Fruit fly (Drosophila melanogaster): ENCODE measurements around the gene Hacd1.

Gene Hacd1

DNA sequence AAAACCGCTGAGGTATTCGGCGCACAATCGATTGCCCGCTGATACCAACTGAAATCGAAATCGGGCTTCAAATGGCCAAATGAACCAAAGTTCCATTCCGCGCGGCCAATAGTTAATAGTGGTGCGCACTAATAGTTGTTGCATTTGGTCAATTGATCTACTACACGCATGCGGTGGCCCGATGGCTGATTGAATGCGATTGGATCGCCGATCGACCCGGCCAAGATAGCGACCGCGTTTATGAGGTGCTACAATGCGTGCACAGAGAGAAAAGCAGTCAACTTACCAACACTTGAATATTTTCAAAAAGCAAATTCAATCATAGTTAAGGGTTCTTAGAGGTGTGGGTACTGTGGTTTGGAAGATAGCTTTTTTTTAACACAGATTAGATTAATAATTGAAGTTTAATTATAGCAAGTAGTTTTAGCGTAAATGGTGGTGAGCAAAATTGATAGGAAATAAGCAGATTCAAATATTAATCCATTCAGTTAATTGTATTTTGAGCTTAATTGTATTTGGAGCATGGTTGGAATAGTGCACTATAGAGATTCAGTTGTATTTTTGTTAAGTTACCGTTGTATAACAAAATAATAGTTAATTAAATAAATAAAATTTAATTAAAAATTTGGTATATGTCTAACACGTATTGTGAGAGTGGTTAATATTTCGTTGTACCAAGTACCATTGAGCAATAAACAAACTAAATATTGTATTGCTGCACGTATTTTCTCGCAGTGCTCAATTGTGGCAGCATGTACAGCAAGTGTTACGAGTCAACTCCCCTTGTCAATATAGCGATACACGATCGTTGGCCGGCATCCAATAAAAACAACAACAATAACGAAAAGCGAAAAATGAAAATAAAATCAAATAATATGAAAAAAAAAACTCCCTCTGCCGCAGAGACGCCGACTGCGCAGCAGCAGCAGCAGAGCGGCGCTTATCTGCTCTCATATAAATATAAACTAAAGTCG is 24.7 kb upstream of the Hacd1 start (continued):
- no peak for TF ChIP-seq fkh (GFP tag; optimal IDR thresholded peaks at IDR 0.05)
- TF ChIP-seq eg (GFP tag; IDR thresholded peaks at IDR 0.05): peak; percentile 91
- peak; percentile 46 for TF ChIP-seq CG1621 (tag; optimal IDR thresholded peaks at IDR 0.05)
- peak; percentile 80 for TF ChIP-seq CG8632 (GFP tag; optimal IDR thresholded peaks at IDR 0.05)
- TF ChIP-seq Hr39 (GFP tag; optimal IDR thresholded peaks at IDR 0.05): peak; percentile 81
- peak; percentile 40 for TF ChIP-seq cyc (GFP tag; optimal IDR thresholded peaks at IDR 0.05)
- peak; percentile 64 for TF ChIP-seq Met (GFP tag; optimal IDR thresholded peaks at IDR 0.05)
- peak; percentile 71 for TF ChIP-seq fd59A (GFP tag; optimal IDR thresholded peaks at IDR 0.05)
- TF ChIP-seq CG32006 (GFP tag; optimal IDR thresholded peaks at IDR 0.05): peak; percentile 92
- TF ChIP-seq OdsH (GFP tag; optimal IDR thresholded peaks at IDR 0.05): peak; percentile 72
- peak; percentile 68 for TF ChIP-seq Sox14 (GFP tag; optimal IDR thresholded peaks at IDR 0.05)
- TF ChIP-seq CG8119 (GFP tag; IDR thresholded peaks at IDR 0.05): peak; percentile 69; the same call in 2 of the 3 replicates
- TF ChIP-seq CG3919 (GFP tag; optimal IDR thresholded peaks at IDR 0.05): peak; percentile 80
- peak; percentile 85 for TF ChIP-seq CG6808 (GFP tag; optimal IDR thresholded peaks at IDR 0.05)
- peak; percentile 29 for TF ChIP-seq Eip93F (GFP tag; optimal IDR thresholded peaks at IDR 0.05)
- TF ChIP-seq Lpt (GFP tag; optimal IDR thresholded peaks at IDR 0.05): no peak
- TF ChIP-seq topi (GFP tag; optimal IDR thresholded peaks at IDR 0.05): peak; percentile 75
- no peak for TF ChIP-seq CG7368 (GFP tag; optimal IDR thresholded peaks at IDR 0.05)
- peak; percentile 56 for TF ChIP-seq Gug (GFP tag; IDR thresholded peaks at IDR 0.05)
- peak; percentile 70 for TF ChIP-seq CG10669 (GFP tag; optimal IDR thresholded peaks at IDR 0.05)
- peak; percentile 50 for TF ChIP-seq CG8319 (GFP tag; optimal IDR thresholded peaks at IDR 0.05)
- TF ChIP-seq Sox15 (GFP tag; optimal IDR thresholded peaks at IDR 0.05): peak; percentile 73
- TF ChIP-seq CG15336 (GFP tag; IDR thresholded peaks at IDR 0.05): peak; percentile 67
- peak; percentile 84 for TF ChIP-seq CG34406 (GFP tag; optimal IDR thresholded peaks at IDR 0.05)
- TF ChIP-seq salr (GFP tag; optimal IDR thresholded peaks at IDR 0.05): peak; percentile 47 to 88
- peak; percentile 53 for TF ChIP-seq CG11762 (GFP tag; optimal IDR thresholded peaks at IDR 0.05; ENCODE audit: insufficient read depth)
- TF ChIP-seq svp (GFP tag): peak; percentile 87
- peak; percentile 65 for TF ChIP-seq CG6854 (GFP tag; optimal IDR thresholded peaks at IDR 0.05)
- TF ChIP-seq spab (GFP tag; optimal IDR thresholded peaks at IDR 0.05): peak; percentile 75
- peak; percentile 79 for TF ChIP-seq acj6 (GFP tag; optimal IDR thresholded peaks at IDR 0.05)
- TF ChIP-seq CG9139 (GFP tag; optimal IDR thresholded peaks at IDR 0.05): peak; percentile 91
- peak; percentile 82 for TF ChIP-seq CG10631 (GFP tag; optimal IDR thresholded peaks at IDR 0.05)
- peak; percentile 74 for TF ChIP-seq CG31627 (GFP tag; optimal IDR thresholded peaks at IDR 0.05)
- peak; percentile 91 for TF ChIP-seq Eip78C (GFP tag)
- TF ChIP-seq pdm3 (GFP tag; optimal IDR thresholded peaks at IDR 0.05): peak; percentile 71
- TF ChIP-seq Blimp-1 (GFP tag; optimal IDR thresholded peaks at IDR 0.05): peak; percentile 58
- TF ChIP-seq esn (GFP tag; optimal IDR thresholded peaks at IDR 0.05): peak; percentile 84
- TF ChIP-seq net (GFP tag; optimal IDR thresholded peaks at IDR 0.05): peak; percentile 60

dm6 chr2L:12025505-12025904 is 23.4 kb upstream of the Hacd1 start:
- peak; percentile 35 to 44 for TF ChIP-seq ss (GFP tag; optimal IDR thresholded peaks at IDR 0.05)
- no peak for TF ChIP-seq Sox15 (GFP tag; optimal IDR thresholded peaks at IDR 0.05)
- no peak for TF ChIP-seq CG6792 (GFP tag; optimal IDR thresholded peaks at IDR 0.05)
- peak; percentile 27 for TF ChIP-seq spab (GFP tag; optimal IDR thresholded peaks at IDR 0.05)
- TF ChIP-seq CG4318 (GFP tag; optimal IDR thresholded peaks at IDR 0.05): no peak
- TF ChIP-seq Gug (GFP tag; IDR thresholded peaks at IDR 0.05): no peak
- TF ChIP-seq Sox102F (GFP tag; optimal IDR thresholded peaks at IDR 0.05): peak; percentile 4
- no peak for TF ChIP-seq CG11902 (GFP tag; optimal IDR thresholded peaks at IDR 0.05)
- no peak for TF ChIP-seq Met (GFP tag; optimal IDR thresholded peaks at IDR 0.05)
- TF ChIP-seq pdm3 (GFP tag; optimal IDR thresholded peaks at IDR 0.05): no peak
- peak; percentile 61 for TF ChIP-seq Sox14 (GFP tag; optimal IDR thresholded peaks at IDR 0.05)
- no peak for TF ChIP-seq Ets21C (GFP tag; optimal IDR thresholded peaks at IDR 0.05)
- TF ChIP-seq Eip75B (GFP tag; optimal IDR thresholded peaks at IDR 0.05): peak; percentile 4
- no peak for TF ChIP-seq Eip93F (GFP tag; optimal IDR thresholded peaks at IDR 0.05)
- TF ChIP-seq CG8319 (GFP tag; optimal IDR thresholded peaks at IDR 0.05): no peak
- TF ChIP-seq topi (GFP tag; optimal IDR thresholded peaks at IDR 0.05): peak; percentile 11
- TF ChIP-seq Lpt (GFP tag; optimal IDR thresholded peaks at IDR 0.05): peak; percentile 31
- no peak for TF ChIP-seq fkh (GFP tag; optimal IDR thresholded peaks at IDR 0.05)
- peak; percentile 22 for TF ChIP-seq CG10631 (GFP tag; optimal IDR thresholded peaks at IDR 0.05)
- no peak for TF ChIP-seq Hr38 (GFP tag; optimal IDR thresholded peaks at IDR 0.05)
- TF ChIP-seq CG8119 (GFP tag; IDR thresholded peaks at IDR 0.05): no peak
- peak; percentile 21 for TF ChIP-seq Ets96B (tag; optimal IDR thresholded peaks at IDR 0.05)
- TF ChIP-seq eg (GFP tag; IDR thresholded peaks at IDR 0.05): peak; percentile 70; the same call in 2 of the 3 replicates
- peak; percentile 55 for TF ChIP-seq svp (GFP tag)

Data from whole organism, prepupa.